Worm (Caenorhabditis elegans): Measurements from ENCODE around the gene Y43C5A.3.

DNA sequence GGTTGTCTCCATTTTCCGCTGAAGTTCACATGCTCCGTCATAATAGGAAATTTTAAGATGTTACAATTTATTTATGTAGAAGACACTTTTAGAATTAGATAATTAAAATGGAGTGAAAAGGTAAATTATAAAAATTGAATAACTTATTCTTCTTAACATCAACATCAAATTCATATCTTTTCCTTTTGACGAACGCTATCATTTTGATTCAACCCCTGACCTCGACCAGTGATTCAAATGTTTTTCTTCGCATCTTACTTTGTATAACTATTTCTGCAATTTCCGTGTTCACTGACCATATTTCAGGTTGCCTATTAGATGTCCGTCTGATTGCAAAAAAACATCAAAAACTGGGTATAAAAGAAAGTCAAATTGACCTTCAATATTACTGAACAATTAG is 3.1 kb downstream of the Y43C5A.3 start, which contains the start of gene Y43C5A.7:
- TF ChIP-seq K11D2.4 (GFP tag; IDR thresholded peaks at IDR 0.05), result no peak
- no peak for TF ChIP-seq ztf-3 (GFP tag; optimal IDR thresholded peaks at IDR 0.05)
- no peak for TF ChIP-seq bed-2 (GFP tag; IDR thresholded peaks at IDR 0.05)

Measured in whole organism, young adult.